Worm (Caenorhabditis elegans): ENCODE results near the gene srv-27.

The srv-27 gene

DNA sequence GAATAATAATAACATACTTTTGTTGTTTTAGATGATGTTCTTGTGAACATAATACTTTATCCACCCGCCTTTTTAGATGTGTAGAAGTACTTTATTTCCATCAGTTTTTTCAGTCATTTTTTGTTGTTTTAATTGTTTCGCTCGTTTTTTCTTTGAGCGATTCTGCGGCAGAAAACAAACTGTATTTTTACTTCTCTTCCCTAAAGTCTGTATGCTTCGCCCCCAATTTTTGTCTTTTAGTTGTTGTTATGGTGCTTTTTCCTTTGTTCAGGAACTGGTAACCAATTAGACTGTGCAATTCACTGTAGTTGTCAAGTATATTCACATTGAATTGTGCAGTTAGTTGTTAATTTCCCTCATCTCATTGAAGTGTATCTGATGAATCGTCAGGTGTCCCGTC, 27.6 kb upstream of the srv-27 start (continued):
- TF ChIP-seq ztf-22 (GFP tag; optimal IDR thresholded peaks at IDR 0.05), result no peak
- TF ChIP-seq ets-4 (GFP tag; optimal IDR thresholded peaks at IDR 0.05), result no peak
- no peak for TF ChIP-seq bed-1 (GFP tag; IDR thresholded peaks at IDR 0.05)
- TF ChIP-seq madf-8 (GFP tag; conservative IDR thresholded peaks at IDR 0.05), result no peak
- TF ChIP-seq nhr-120 (GFP tag; IDR thresholded peaks at IDR 0.05), result no peak
- TF ChIP-seq Y56A3A.18 (GFP tag; IDR thresholded peaks at IDR 0.05), result 0 out of 2 replicates have a peak, but pooled peaks have one; percentile 71
- peak; percentile 82; the same call in 1 of the 2 replicates for TF ChIP-seq B0336.3 (GFP tag; IDR thresholded peaks at IDR 0.05)
- no peak for TF ChIP-seq lir-1 (GFP tag; conservative IDR thresholded peaks at IDR 0.05)
- TF ChIP-seq F57C9.4 (tag; optimal IDR thresholded peaks at IDR 0.05), result peak; percentile 67
- TF ChIP-seq Y53G8AR.9 (GFP tag; conservative IDR thresholded peaks at IDR 0.05), result peak; percentile 40; the same call in 1 of the 2 replicates
- no peak for TF ChIP-seq hmg-1.2 (GFP tag; IDR thresholded peaks at IDR 0.05)
- TF ChIP-seq ekl-4 (GFP tag; IDR thresholded peaks at IDR 0.05), result peak; percentile 48; the same call in 1 of the 2 replicates
- TF ChIP-seq bed-2 (GFP tag; IDR thresholded peaks at IDR 0.05), result no peak
- no peak for TF ChIP-seq K11D2.4 (GFP tag; IDR thresholded peaks at IDR 0.05)
- TF ChIP-seq Y53F4B.3 (GFP tag; IDR thresholded peaks at IDR 0.05), result no peak
- no peak for TF ChIP-seq let-526 (GFP tag; IDR thresholded peaks at IDR 0.05)
- no peak for TF ChIP-seq cebp-1 (GFP tag; IDR thresholded peaks at IDR 0.05)
- TF ChIP-seq cebp-1 (tag; optimal IDR thresholded peaks at IDR 0.05), result peak; percentile 18
- TF ChIP-seq aptf-2 (GFP tag; conservative IDR thresholded peaks at IDR 0.05), result no peak
- peak; percentile 31 for TF ChIP-seq lin-54 (GFP tag; optimal IDR thresholded peaks at IDR 0.05)
- no peak for TF ChIP-seq B0019.2 (GFP tag; conservative IDR thresholded peaks at IDR 0.05)
- TF ChIP-seq unc-62 (GFP tag; optimal IDR thresholded peaks at IDR 0.05), result no peak
- TF ChIP-seq lsy-27 (tag; optimal IDR thresholded peaks at IDR 0.05; ENCODE audit: borderline replicate concordance, insufficient read depth), result no peak
- peak; percentile 9 for TF ChIP-seq unc-130 (GFP tag; optimal IDR thresholded peaks at IDR 0.05)
- peak; percentile 58 for TF ChIP-seq nfyb-1 (GFP tag; IDR thresholded peaks at IDR 0.05)
- TF ChIP-seq zfh-2 (GFP tag; conservative IDR thresholded peaks at IDR 0.05), result no peak
- TF ChIP-seq attf-5 (GFP tag; optimal IDR thresholded peaks at IDR 0.05), result no peak
- TF ChIP-seq die-1 (tag; optimal IDR thresholded peaks at IDR 0.05), result no peak
- no peak for TF ChIP-seq madf-3 (GFP tag; IDR thresholded peaks at IDR 0.05)
- no peak for TF ChIP-seq pha-4 (tag; optimal IDR thresholded peaks at IDR 0.05)
- no peak for TF ChIP-seq B0261.1 (tag; optimal IDR thresholded peaks at IDR 0.05)
- TF ChIP-seq aptf-3 (GFP tag; IDR thresholded peaks at IDR 0.05), result 0 out of 2 replicates have a peak, but pooled peaks have one; percentile 66
- TF ChIP-seq lin-35 (GFP tag; optimal IDR thresholded peaks at IDR 0.05), result no peak
- no peak for TF ChIP-seq madf-10 (tag; optimal IDR thresholded peaks at IDR 0.05)
- no peak for TF ChIP-seq gei-17 (GFP tag; optimal IDR thresholded peaks at IDR 0.05)
- TF ChIP-seq T26A5.8 (tag; optimal IDR thresholded peaks at IDR 0.05), result peak; percentile 61
- TF ChIP-seq lin-40 (tag; optimal IDR thresholded peaks at IDR 0.05), result no peak
- TF ChIP-seq chd-7 (tag; optimal IDR thresholded peaks at IDR 0.05), result peak; percentile 46
- TF ChIP-seq ceh-79 (tag; optimal IDR thresholded peaks at IDR 0.05), result peak; percentile 55
- TF ChIP-seq hrde-1 (tag; optimal IDR thresholded peaks at IDR 0.05; ENCODE audit: borderline replicate concordance), result no peak
- no peak for TF ChIP-seq ccch-3 (GFP tag; optimal IDR thresholded peaks at IDR 0.05)
- no peak for TF ChIP-seq mes-4 (tag; optimal IDR thresholded peaks at IDR 0.05)
- peak; percentile 17 for TF ChIP-seq lsl-1 (GFP tag; optimal IDR thresholded peaks at IDR 0.05)
- peak; percentile 30; the same call in 1 of the 2 replicates for TF ChIP-seq ceh-40 (GFP tag; IDR thresholded peaks at IDR 0.05)
- TF ChIP-seq snpc-1.3 (tag; optimal IDR thresholded peaks at IDR 0.05; ENCODE audit: insufficient read depth), result peak; percentile 19
- TF ChIP-seq Y67H2A.10 (GFP tag; conservative IDR thresholded peaks at IDR 0.05), result no peak
- TF ChIP-seq attf-6 (GFP tag; IDR thresholded peaks at IDR 0.05), result peak; percentile 70; the same call in 1 of the 2 replicates
- TF ChIP-seq rpc-1 (optimal IDR thresholded peaks at IDR 0.05), result no peak
- no peak for TF ChIP-seq rpc-1 (tag; optimal IDR thresholded peaks at IDR 0.05)
